Worm (Caenorhabditis elegans) whole organism, midembryonic: ENCODE measurements around the gene Y51H4A.23.

ENCODE experiments used
- cog-1 ChIP-seq: sonication (generic microtip); optimal IDR thresholded peaks from 2 replicates; lab custom pipeline; 2016; ENCODE audit warnings: missing genetic modification characterization, missing compliant biosample characterization
- med-1 ChIP-seq: sonication (generic microtip); optimal IDR thresholded peaks from 2 replicates; lab custom pipeline; 2017; ENCODE audit warnings: missing genetic modification characterization, mild to moderate bottlenecking, missing compliant biosample characterization, antibody characterized with exemption, missing genetic modification reagents; ENCODE audit not compliant: insufficient read depth
- ref-1 ChIP-seq: fragments of 200-800 bp; sonication (Bioruptor generic); conservative IDR thresholded peaks from 2 replicates; pipeline ENCODE4 v1.3.6; 2022; ENCODE audit warnings: missing genetic modification reagents, missing genetic modification characterization, missing compliant biosample characterization
- tab-1 ChIP-seq: fragments of 200-800 bp; sonication (Bioruptor generic); IDR thresholded peaks from 2 replicates; pipeline ENCODE4 v1.3.6; 2022; ENCODE audit warnings: missing genetic modification characterization, missing compliant biosample characterization
- ztf-23 ChIP-seq: fragments of 200-800 bp; sonication (Bioruptor generic); IDR thresholded peaks from 2 replicates; pipeline ENCODE4 v1.3.6; 2022; ENCODE audit warnings: missing genetic modification reagents, missing genetic modification characterization, missing compliant biosample characterization
- ztf-29 ChIP-seq: fragments of 200-800 bp; sonication (Bioruptor generic); IDR thresholded peaks from 2 replicates; pipeline ENCODE4 v1.3.6; 2022; ENCODE audit warnings: missing genetic modification reagents, missing genetic modification characterization, missing compliant biosample characterization

DNA sequence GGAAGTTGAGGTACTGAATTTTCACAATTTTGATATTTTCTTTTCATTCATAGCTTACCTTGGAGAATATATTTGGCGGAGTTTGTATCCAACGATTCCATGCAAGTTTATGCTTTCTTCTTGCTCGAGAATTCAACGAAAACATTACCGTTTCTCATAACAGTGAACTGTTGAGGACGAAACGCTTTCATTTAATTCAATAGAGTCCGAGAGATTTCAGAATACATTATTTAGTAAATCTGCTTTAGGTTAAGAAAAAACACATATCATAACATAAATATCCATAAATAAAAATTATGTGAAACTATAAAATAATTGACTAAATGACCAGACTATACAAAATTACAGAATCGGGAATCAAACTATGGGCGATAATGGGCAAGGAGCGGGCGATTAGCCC is 28.1 kb upstream of the Y51H4A.23 start, which contains the start of gene Y51H4A.941:
- TF ChIP-seq ztf-29 (GFP tag; lab: Robert Waterston, UW): no peak
- no peak for TF ChIP-seq med-1 (GFP tag; lab: Kevin White, UChicago)
- no peak for TF ChIP-seq tab-1 (GFP tag; lab: Robert Waterston, UW)
- TF ChIP-seq ztf-23: no peak
- TF ChIP-seq ref-1 (GFP tag; lab: Robert Waterston, UW): no peak
- no peak for TF ChIP-seq cog-1 (tag; lab: Kevin White, UChicago)
